Fruit fly (Drosophila melanogaster): Measurements from ENCODE around the gene CG7333.

Gene CG7333

DNA sequence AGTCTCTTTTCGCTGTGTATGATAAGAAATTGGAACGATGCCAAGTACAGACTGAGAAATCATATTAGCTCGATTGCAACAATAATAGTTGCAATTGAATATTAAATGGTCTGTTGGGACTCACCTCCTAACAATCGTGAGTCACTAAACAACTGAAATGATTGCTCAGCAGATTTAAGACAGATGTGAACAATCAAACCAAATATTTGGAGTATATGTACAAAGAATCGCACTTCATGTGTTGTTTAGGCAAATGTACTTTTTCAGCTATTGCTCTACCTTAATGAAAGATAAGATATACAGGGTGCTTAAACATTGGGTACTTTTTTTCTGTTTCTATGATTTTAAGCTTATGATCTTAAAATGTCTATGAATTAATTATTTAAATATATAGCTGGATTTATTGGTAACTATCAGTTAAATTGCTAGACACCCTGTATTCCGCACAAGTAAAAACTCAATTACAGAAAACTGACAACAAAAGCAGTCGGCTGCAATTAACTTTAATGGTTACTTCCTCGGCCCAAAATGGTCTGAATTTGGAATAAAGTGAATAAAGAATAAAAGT lies 41.1 kb downstream of the CG7333 start:
- TF ChIP-seq CG15336 (GFP tag; IDR thresholded peaks at IDR 0.05) (peak; percentile 95), CG11294 (GFP tag; IDR thresholded peaks at IDR 0.05) (peak; percentile 78), Hr39 (GFP tag; optimal IDR thresholded peaks at IDR 0.05) (peak; percentile 35), CG10631 (GFP tag; optimal IDR thresholded peaks at IDR 0.05) (peak; percentile 80), Sox15 (GFP tag; optimal IDR thresholded peaks at IDR 0.05) (peak; percentile 60), Eip93F (GFP tag; optimal IDR thresholded peaks at IDR 0.05) (peak; percentile 52), CG6792 (GFP tag; optimal IDR thresholded peaks at IDR 0.05) (peak; percentile 73), CG6854 (GFP tag; optimal IDR thresholded peaks at IDR 0.05) (no peak), CG1621 (tag; optimal IDR thresholded peaks at IDR 0.05) (peak; percentile 59), CG16779 (tag; optimal IDR thresholded peaks at IDR 0.05) (peak; percentile 50), CG6163 (GFP tag; IDR thresholded peaks at IDR 0.05) (peak; percentile 94), CG32006 (GFP tag; optimal IDR thresholded peaks at IDR 0.05) (peak; percentile 82), topi (GFP tag; optimal IDR thresholded peaks at IDR 0.05) (peak; percentile 77), Sox102F (GFP tag; optimal IDR thresholded peaks at IDR 0.05) (peak; percentile 73), Ets21C (GFP tag; optimal IDR thresholded peaks at IDR 0.05) (peak; percentile 46), Eip75B (GFP tag; optimal IDR thresholded peaks at IDR 0.05) (peak; percentile 79), fkh (GFP tag; optimal IDR thresholded peaks at IDR 0.05) (peak; percentile 73), esn (GFP tag; optimal IDR thresholded peaks at IDR 0.05) (peak; percentile 85), achi (GFP tag; optimal IDR thresholded peaks at IDR 0.05) (peak; percentile 76), eg (GFP tag; IDR thresholded peaks at IDR 0.05) (peak; percentile 96), acj6 (GFP tag; optimal IDR thresholded peaks at IDR 0.05) (peak; percentile 69), Met (GFP tag; optimal IDR thresholded peaks at IDR 0.05) (peak; percentile 79), Eip78C (GFP tag) (peak; percentile 95), Gug (GFP tag; IDR thresholded peaks at IDR 0.05) (peak; percentile 90), lz (GFP tag; optimal IDR thresholded peaks at IDR 0.05) (peak; percentile 71), CG11762 (GFP tag; optimal IDR thresholded peaks at IDR 0.05; ENCODE audit: insufficient read depth) (peak; percentile 55), cyc (GFP tag; optimal IDR thresholded peaks at IDR 0.05) (peak; percentile 71), CG11902 (GFP tag; optimal IDR thresholded peaks at IDR 0.05) (peak; percentile 49), CG9139 (GFP tag; optimal IDR thresholded peaks at IDR 0.05) (peak; percentile 47), CG3919 (GFP tag; optimal IDR thresholded peaks at IDR 0.05) (peak; percentile 85), fd59A (GFP tag; optimal IDR thresholded peaks at IDR 0.05) (peak; percentile 46), CG6276 (GFP tag; optimal IDR thresholded peaks at IDR 0.05) (peak; percentile 86), Sox14 (GFP tag; optimal IDR thresholded peaks at IDR 0.05) (peak; percentile 59), CG34406 (GFP tag; optimal IDR thresholded peaks at IDR 0.05) (peak; percentile 82), Blimp-1 (GFP tag; optimal IDR thresholded peaks at IDR 0.05) (peak; percentile 61), svp (GFP tag) (peak; percentile 86), Ets96B (tag; optimal IDR thresholded peaks at IDR 0.05) (peak; percentile 72), fd85E (GFP tag; optimal IDR thresholded peaks at IDR 0.05) (peak; percentile 36), Hr38 (GFP tag; optimal IDR thresholded peaks at IDR 0.05) (no peak), CG3032 (tag; optimal IDR thresholded peaks at IDR 0.05) (peak; percentile 74), spab (GFP tag; optimal IDR thresholded peaks at IDR 0.05) (peak; percentile 54), CG7368 (GFP tag; optimal IDR thresholded peaks at IDR 0.05) (peak; percentile 70), Lpt (GFP tag; optimal IDR thresholded peaks at IDR 0.05) (peak; percentile 73), CG8319 (GFP tag; optimal IDR thresholded peaks at IDR 0.05) (peak; percentile 45), CG8119 (GFP tag; IDR thresholded peaks at IDR 0.05) (peak; percentile 90), CG31627 (GFP tag; optimal IDR thresholded peaks at IDR 0.05) (peak; percentile 62), CG8632 (GFP tag; optimal IDR thresholded peaks at IDR 0.05) (peak; percentile 83), pdm3 (GFP tag; optimal IDR thresholded peaks at IDR 0.05) (peak; percentile 77), Hr4 (GFP tag; optimal IDR thresholded peaks at IDR 0.05) (peak; percentile 86), salr (GFP tag; optimal IDR thresholded peaks at IDR 0.05) (peak in 1 of 2 experiments; percentile 80), OdsH (GFP tag; optimal IDR thresholded peaks at IDR 0.05) (peak; percentile 80), net (GFP tag; optimal IDR thresholded peaks at IDR 0.05) (peak; percentile 78)
